Worm (Caenorhabditis elegans) whole organism, young adult: ENCODE data around the gene F43C11.7.

Experiments used
- ama-1 ChIP-seq, 3 experiments: fragments of 150-350 bp in 1 of 3; sonication (generic microtip) in 2 of 3; optimal IDR thresholded peaks; 2 replicates each; lab custom pipeline; 2014 to 2018; ENCODE audit warnings: missing biosample characterization in 2 of 3, missing genetic modification characterization in 2 of 3, missing genetic modification reagents in 2 of 3
- sptf-2 ChIP-seq: fragments of 200-800 bp; sonication (Bioruptor generic); optimal IDR thresholded peaks from 2 replicates; lab custom pipeline; 2018; ENCODE audit warnings: mild to moderate bottlenecking, missing genetic modification characterization, missing compliant biosample characterization

ce11 chrII:2335572-2335971, at the start of gene F43C11.7:
- TF ChIP-seq sptf-2 (GFP tag; lab: Kevin White, UChicago) (no peak), ama-1 (optimal IDR thresholded peaks at IDR 0.05; lab: Kevin White, UChicago) (no peak), ama-1 (GFP tag; optimal IDR thresholded peaks at IDR 0.05; lab: Kevin White, UChicago) (no peak)
